Worm (Caenorhabditis elegans): ENCODE data around the gene Y54E2A.10.

Gene Y54E2A.10

ce11 chrII:14794935-14795454 lies 4.1 kb downstream of the Y54E2A.10 start, which contains the start of gene eif-3.B (continued):
- TF ChIP-seq odd-2 (tag; optimal IDR thresholded peaks at IDR 0.05) (no peak), pros-1 (tag; optimal IDR thresholded peaks at IDR 0.05) (no peak)

- TF ChIP-seq nhr-232 (tag; optimal IDR thresholded peaks at IDR 0.05) (no peak), K09A11.1 (tag; optimal IDR thresholded peaks at IDR 0.05; ENCODE audit: insufficient read depth) (peak; percentile 4)
These were observed 7.2 kb downstream of the Y54E2A.10 start, which contains the start of gene tbc-20 for ce11 chrII:14798047-14798522. Gene tbc-20, plus strand, starts transcription at chrII:14798472.

ce11 chrII:14799367-14799766 lies 8.5 kb downstream of the Y54E2A.10 start:
- no peak for TF ChIP-seq F13H6.1 (tag; optimal IDR thresholded peaks at IDR 0.05)
- TF ChIP-seq tbx-2 (tag; optimal IDR thresholded peaks at IDR 0.05) = no peak
- no peak for TF ChIP-seq ceh-22 (tag; optimal IDR thresholded peaks at IDR 0.05)
- TF ChIP-seq pros-1 (tag; optimal IDR thresholded peaks at IDR 0.05) = no peak
- TF ChIP-seq pha-4 (tag; optimal IDR thresholded peaks at IDR 0.05) = no peak
- TF ChIP-seq ceh-2 (tag; optimal IDR thresholded peaks at IDR 0.05) = no peak
- TF ChIP-seq pha-2 (tag; optimal IDR thresholded peaks at IDR 0.05) = no peak
- no peak for TF ChIP-seq K09A11.1 (tag; optimal IDR thresholded peaks at IDR 0.05; ENCODE audit: insufficient read depth)
- TF ChIP-seq ama-1 (optimal IDR thresholded peaks at IDR 0.05) = no peak
- TF ChIP-seq ceh-18 (tag; optimal IDR thresholded peaks at IDR 0.05) = no peak
- no peak for TF ChIP-seq zip-5 (tag; optimal IDR thresholded peaks at IDR 0.05)

ce11 chrII:14801086-14801531 lies 10.3 kb downstream of the Y54E2A.10 start:
- TF ChIP-seq unc-3 (GFP tag; conservative IDR thresholded peaks at IDR 0.05) (0 out of 2 replicates have a peak, but pooled peaks have one; percentile 17), unc-3 (tag; optimal IDR thresholded peaks at IDR 0.05) (no peak), fkh-10 (GFP tag; optimal IDR thresholded peaks at IDR 0.05) (no peak), zip-5 (tag; optimal IDR thresholded peaks at IDR 0.05) (no peak), unc-55 (GFP tag; optimal IDR thresholded peaks at IDR 0.05) (no peak), ceh-45 (GFP tag; IDR thresholded peaks at IDR 0.05) (no peak), hlh-8 (tag; optimal IDR thresholded peaks at IDR 0.05) (no peak)

- peak; percentile 73 for TF ChIP-seq hlh-15 (tag; optimal IDR thresholded peaks at IDR 0.05)
- TF ChIP-seq ztf-16 (tag; optimal IDR thresholded peaks at IDR 0.05) = peak; percentile 94
- TF ChIP-seq tbx-2 (tag; optimal IDR thresholded peaks at IDR 0.05) = peak; percentile 93
- TF ChIP-seq eyg-1 (tag; optimal IDR thresholded peaks at IDR 0.05) = peak; percentile 97
- TF ChIP-seq mec-3 (tag; optimal IDR thresholded peaks at IDR 0.05; ENCODE audit: borderline replicate concordance) = peak; percentile 90
- TF ChIP-seq pat-9 (tag; optimal IDR thresholded peaks at IDR 0.05) = peak; percentile 88
- peak; percentile 32 for TF ChIP-seq hlh-30 (tag; optimal IDR thresholded peaks at IDR 0.05; ENCODE audit: insufficient read depth)
- peak; percentile 87 for TF ChIP-seq F13H6.1 (tag; optimal IDR thresholded peaks at IDR 0.05)
- TF ChIP-seq pax-1 (tag; optimal IDR thresholded peaks at IDR 0.05) = no peak
- TF ChIP-seq pqm-1 (tag; optimal IDR thresholded peaks at IDR 0.05) = peak; percentile 31
- TF ChIP-seq pha-4 (tag; optimal IDR thresholded peaks at IDR 0.05) = no peak
- TF ChIP-seq unc-86 (tag; optimal IDR thresholded peaks at IDR 0.05) = peak; percentile 90
- peak; percentile 93 for TF ChIP-seq C38D4.7 (GFP tag; optimal IDR thresholded peaks at IDR 0.05)
- no peak for TF ChIP-seq ceh-22 (tag; optimal IDR thresholded peaks at IDR 0.05)
- TF ChIP-seq npax-4 (tag; optimal IDR thresholded peaks at IDR 0.05) = peak; percentile 75
- TF ChIP-seq ceh-45 (GFP tag; IDR thresholded peaks at IDR 0.05) = peak; percentile 56
- peak; percentile 95 for TF ChIP-seq ref-2 (tag; optimal IDR thresholded peaks at IDR 0.05)
- TF ChIP-seq unc-55 (GFP tag; optimal IDR thresholded peaks at IDR 0.05) = no peak
- peak; percentile 94 for TF ChIP-seq hlh-6 (tag; optimal IDR thresholded peaks at IDR 0.05)
- TF ChIP-seq dmd-4 (tag; optimal IDR thresholded peaks at IDR 0.05; ENCODE audit: borderline replicate concordance) = peak; percentile 87
- peak; percentile 71 for TF ChIP-seq zip-5 (tag; optimal IDR thresholded peaks at IDR 0.05)
- peak; percentile 79 for TF ChIP-seq unc-3 (GFP tag; conservative IDR thresholded peaks at IDR 0.05)
- TF ChIP-seq unc-3 (tag; optimal IDR thresholded peaks at IDR 0.05) = peak; percentile 67
- TF ChIP-seq nhr-11 (tag; optimal IDR thresholded peaks at IDR 0.05) = no peak
- TF ChIP-seq ceh-24 (tag; optimal IDR thresholded peaks at IDR 0.05) = peak; percentile 71
- peak; percentile 63 for TF ChIP-seq hlh-8 (tag; optimal IDR thresholded peaks at IDR 0.05)
- peak; percentile 90 for TF ChIP-seq sox-4 (tag; optimal IDR thresholded peaks at IDR 0.05)
- peak; percentile 69; the same call in 1 of the 2 replicates for TF ChIP-seq sox-2 (GFP tag; IDR thresholded peaks at IDR 0.05)
- TF ChIP-seq ceh-30 (tag; optimal IDR thresholded peaks at IDR 0.05) = peak; percentile 32
- peak; percentile 79 for TF ChIP-seq gmeb-2 (tag; optimal IDR thresholded peaks at IDR 0.05)
- TF ChIP-seq ceh-6 (GFP tag; optimal IDR thresholded peaks at IDR 0.05) = peak; percentile 89
- TF ChIP-seq dve-1 (tag; optimal IDR thresholded peaks at IDR 0.05) = peak; percentile 79
These were observed 13.5 kb downstream of the Y54E2A.10 start, which contains the start of gene W01D2.3 for ce11 chrII:14804259-14804899. Gene W01D2.3, minus strand, starts transcription at chrII:14804309.
